Fruit fly (Drosophila melanogaster) whole organism, embryonic: Measurements from ENCODE around the gene CG1703.

ENCODE experiments used
- CG10147 ChIP-seq: fragments of 200-800 bp; sonication (Bioruptor generic); optimal IDR thresholded peaks from 2 replicates; lab custom pipeline; 2019; ENCODE audit warnings: missing biosample characterization, mild to moderate bottlenecking, missing genetic modification characterization, moderate library complexity
- CG11247 ChIP-seq: fragments of 200-800 bp; sonication (Bioruptor generic); IDR thresholded peaks from 2 replicates; pipeline ENCODE4 v1.3.6; 2022; ENCODE audit warnings: missing biosample characterization, missing genetic modification characterization
- CG11398 ChIP-seq: fragments of 200-800 bp; sonication (Bioruptor generic); optimal IDR thresholded peaks from 2 replicates; lab custom pipeline; 2016; ENCODE audit warnings: missing biosample characterization, missing genetic modification characterization
- CG11696 ChIP-seq: fragments of 200-800 bp; sonication (Bioruptor generic); IDR thresholded peaks from 2 replicates; pipeline ENCODE4 v1.3.6; 2022; ENCODE audit warnings: missing biosample characterization, missing genetic modification characterization
- CG15011 ChIP-seq: fragments of 200-800 bp; sonication (Bioruptor generic); optimal IDR thresholded peaks from 3 replicates; lab custom pipeline; 2018; ENCODE audit warnings: missing biosample characterization, mild to moderate bottlenecking, missing genetic modification characterization
- CG17612 ChIP-seq: fragments of 200-800 bp; sonication (Bioruptor generic); IDR thresholded peaks from 2 replicates; pipeline ENCODE4 v1.3.6; 2022; ENCODE audit warnings: missing biosample characterization, missing genetic modification characterization
- CG17829 ChIP-seq: fragments of 200-800 bp; optimal IDR thresholded peaks from 2 replicates; lab custom pipeline; 2019; ENCODE audit warnings: missing biosample characterization, mild to moderate bottlenecking, missing genetic modification characterization, moderate library complexity
- CG2116 ChIP-seq: fragments of 200-800 bp; sonication (Bioruptor generic); optimal IDR thresholded peaks from 3 replicates; lab custom pipeline; 2018; ENCODE audit warnings: missing biosample characterization, mild to moderate bottlenecking, missing genetic modification characterization
- CG2199 ChIP-seq: fragments of 200-800 bp; sonication (Bioruptor generic); IDR thresholded peaks from 3 replicates; pipeline ENCODE4 v1.3.6; 2022; ENCODE audit warnings: missing biosample characterization, missing genetic modification characterization
- CG2712 ChIP-seq: fragments of 200-800 bp; optimal IDR thresholded peaks from 3 replicates; lab custom pipeline; 2019; ENCODE audit warnings: missing biosample characterization, mild to moderate bottlenecking, missing genetic modification characterization, moderate library complexity
- CG31224 ChIP-seq: fragments of 200-800 bp; sonication (Bioruptor generic); IDR thresholded peaks from 2 replicates; pipeline ENCODE4 v1.3.6; 2022; ENCODE audit warnings: missing biosample characterization, missing genetic modification characterization
- CG32767 ChIP-seq: fragments of 200-800 bp; sonication (Bioruptor generic); IDR thresholded peaks from 2 replicates; pipeline ENCODE4 v1.3.6; 2022; ENCODE audit warnings: missing biosample characterization, missing genetic modification characterization
- CG4617 ChIP-seq: fragments of 200-800 bp; sonication (Bioruptor generic); optimal IDR thresholded peaks from 3 replicates; lab custom pipeline; 2016; ENCODE audit warnings: missing biosample characterization, missing genetic modification characterization, borderline replicate concordance
- CG4854 ChIP-seq: fragments of 200-800 bp; sonication (Bioruptor generic); optimal IDR thresholded peaks from 2 replicates; lab custom pipeline; 2016; ENCODE audit warnings: missing biosample characterization, missing genetic modification characterization, inconsistent platforms
- CG6175 ChIP-seq: fragments of 200-800 bp; sonication (Bioruptor generic); IDR thresholded peaks from 3 replicates; pipeline ENCODE4 v1.3.6; 2022; ENCODE audit warnings: missing biosample characterization, missing genetic modification characterization
- CG6272 ChIP-seq: fragments of 200-800 bp; sonication (Bioruptor generic); IDR thresholded peaks from 2 replicates; pipeline ENCODE4 v1.3.6; 2022; ENCODE audit warnings: missing biosample characterization, missing genetic modification characterization
- CG8290 ChIP-seq, 3 experiments: fragments of 200-800 bp; sonication (Bioruptor generic); optimal IDR thresholded peaks; 2 replicates each; lab custom pipeline; 2016 to 2019; ENCODE audit warnings: missing biosample characterization in 3 of 3, missing genetic modification characterization in 3 of 3, mild to moderate bottlenecking in 2 of 3, moderate library complexity in 1 of 3
- CG8765 ChIP-seq: fragments of 200-800 bp; sonication (Bioruptor generic); IDR thresholded peaks from 2 replicates; pipeline ENCODE4 v1.3.6; 2022; ENCODE audit warnings: missing biosample characterization, missing genetic modification characterization
- CHES-1-like ChIP-seq: fragments of 200-800 bp; sonication (Bioruptor generic); optimal IDR thresholded peaks from 2 replicates; lab custom pipeline; 2016; ENCODE audit warnings: missing biosample characterization, missing genetic modification characterization
- D ChIP-seq, 2 experiments: fragments of 200-800 bp in 1 of 2; fragments of >200 bp in 1 of 2; sonication (Bioruptor generic) in 1 of 2; optimal IDR thresholded peaks; 2 replicates in 1 of 2; 3 replicates in 1 of 2; lab custom pipeline; 2017; ENCODE audit warnings: mild to moderate bottlenecking in 1 of 2, missing biosample characterization in 1 of 2, missing genetic modification characterization in 1 of 2, missing genetic modification reagents in 1 of 2
- Dbx ChIP-seq: fragments of 200-800 bp; sonication (Bioruptor generic); IDR thresholded peaks from 3 replicates; pipeline ENCODE4 v1.3.6; 2022; ENCODE audit warnings: missing biosample characterization, missing genetic modification characterization
- Lpt ChIP-seq: fragments of >200 bp; optimal IDR thresholded peaks from 2 replicates; lab custom pipeline; 2018; ENCODE audit warnings: missing biosample characterization, missing genetic modification characterization
- Med ChIP-seq: fragments of 200-800 bp; sonication (Bioruptor generic); peaks from one replicate; lab custom pipeline; 2016; ENCODE audit warnings: missing biosample characterization, missing genetic modification characterization, mild to moderate bottlenecking, inconsistent platforms, moderate library complexity
- NC2β ChIP-seq: fragments of 200-800 bp; sonication (Bioruptor generic); optimal IDR thresholded peaks from 2 replicates; lab custom pipeline; 2016; ENCODE audit warnings: missing biosample characterization, missing genetic modification characterization
- Ravus ChIP-seq: fragments of 200-800 bp; sonication (Bioruptor generic); IDR thresholded peaks from 2 replicates; pipeline ENCODE4 v1.3.6; 2022; ENCODE audit warnings: missing biosample characterization, missing genetic modification characterization
- Rx ChIP-seq: fragments of 200-800 bp; sonication (Bioruptor generic); IDR thresholded peaks from 2 replicates; pipeline ENCODE4 v1.3.6; 2022; ENCODE audit warnings: missing biosample characterization, missing genetic modification characterization
- Side ChIP-seq: fragments of 200-800 bp; sonication (Bioruptor generic); optimal IDR thresholded peaks from 2 replicates; lab custom pipeline; 2016; ENCODE audit warnings: missing biosample characterization, missing genetic modification characterization
- Sox102F ChIP-seq: fragments of 200-800 bp; sonication (Bioruptor generic); optimal IDR thresholded peaks from 2 replicates; lab custom pipeline; 2018; ENCODE audit warnings: missing biosample characterization, mild to moderate bottlenecking, missing genetic modification characterization, moderate library complexity
- Sry-δ ChIP-seq: fragments of 200-800 bp; sonication (Bioruptor generic); optimal IDR thresholded peaks from 2 replicates; lab custom pipeline; 2016; ENCODE audit warnings: missing biosample characterization, missing genetic modification characterization
- abd-A ChIP-seq: fragments of 200-800 bp; sonication (Bioruptor generic); optimal IDR thresholded peaks from 3 replicates; lab custom pipeline; 2019; ENCODE audit warnings: missing biosample characterization, mild to moderate bottlenecking, missing genetic modification characterization, moderate library complexity
- al ChIP-seq: fragments of 200-800 bp; sonication (Bioruptor generic); IDR thresholded peaks from 2 replicates; pipeline ENCODE4 v1.3.6; 2022; ENCODE audit warnings: missing biosample characterization, missing genetic modification characterization
- ato ChIP-seq: fragments of 200-800 bp; sonication (Bioruptor generic); IDR thresholded peaks from 2 replicates; pipeline ENCODE4 v1.3.6; 2022; ENCODE audit warnings: missing biosample characterization, missing genetic modification characterization; ENCODE audit not compliant: partially characterized antibody
- az2 ChIP-seq: fragments of 200-800 bp; sonication (Bioruptor generic); optimal IDR thresholded peaks from 3 replicates; lab custom pipeline; 2016; ENCODE audit warnings: missing biosample characterization, missing genetic modification characterization
- fu2 ChIP-seq: fragments of 200-800 bp; sonication (Bioruptor generic); optimal IDR thresholded peaks from 2 replicates; lab custom pipeline; 2016; ENCODE audit warnings: missing biosample characterization, missing genetic modification characterization
- gcm ChIP-seq: fragments of 200-800 bp; sonication (Bioruptor generic); optimal IDR thresholded peaks from 2 replicates; lab custom pipeline; 2019; ENCODE audit warnings: missing biosample characterization, mild to moderate bottlenecking, missing genetic modification characterization, moderate library complexity
- gfzf ChIP-seq: fragments of 200-800 bp; sonication (Bioruptor generic); optimal IDR thresholded peaks from 2 replicates; lab custom pipeline; 2016; ENCODE audit warnings: missing biosample characterization, mild to moderate bottlenecking, missing genetic modification characterization, moderate library complexity
- gsb-n ChIP-seq: fragments of 200-800 bp; sonication (Bioruptor generic); optimal IDR thresholded peaks from 3 replicates; lab custom pipeline; 2018; ENCODE audit warnings: missing biosample characterization, mild to moderate bottlenecking, missing genetic modification characterization
- ind ChIP-seq: fragments of 200-800 bp; sonication (Bioruptor generic); optimal IDR thresholded peaks from 3 replicates; lab custom pipeline; 2016; ENCODE audit warnings: missing biosample characterization, missing genetic modification characterization
- jigr1 ChIP-seq: fragments of 200-800 bp; sonication (Bioruptor generic); IDR thresholded peaks from 3 replicates; pipeline ENCODE4 v1.3.6; 2022; ENCODE audit warnings: missing biosample characterization, missing genetic modification characterization
- prd ChIP-seq, 3 experiments: fragments of >200 bp in 2 of 3; fragments of 200-800 bp in 1 of 3; sonication (Bioruptor generic) in 1 of 3; optimal IDR thresholded peaks in 2 of 3; IDR thresholded peaks in 1 of 3; 2 replicates in 2 of 3; 3 replicates in 1 of 3; pipeline versions ENCODE4 v1.3.6 to Lab custom; 2017 to 2022; ENCODE audit warnings: missing biosample characterization in 1 of 3, missing genetic modification characterization in 1 of 3
- rib ChIP-seq: fragments of 200-800 bp; sonication (Bioruptor generic); IDR thresholded peaks from 2 replicates; pipeline ENCODE4 v1.3.6; 2022; ENCODE audit warnings: missing biosample characterization, missing genetic modification characterization
- scrt ChIP-seq: fragments of 200-800 bp; sonication (Bioruptor generic); optimal IDR thresholded peaks from 2 replicates; lab custom pipeline; 2018; ENCODE audit warnings: missing biosample characterization, mild to moderate bottlenecking, missing genetic modification characterization, moderate library complexity
- seq ChIP-seq: fragments of 200-800 bp; sonication (Bioruptor generic); IDR thresholded peaks from 2 replicates; pipeline ENCODE4 v1.3.6; 2022; ENCODE audit warnings: missing biosample characterization, missing genetic modification characterization
- sug ChIP-seq: fragments of 200-800 bp; optimal IDR thresholded peaks from 2 replicates; lab custom pipeline; 2019; ENCODE audit warnings: missing biosample characterization, mild to moderate bottlenecking, missing genetic modification characterization, moderate library complexity
- twi ChIP-seq: fragments of 200-800 bp; optimal IDR thresholded peaks from 2 replicates; lab custom pipeline; 2019; ENCODE audit warnings: missing biosample characterization, mild to moderate bottlenecking, missing genetic modification characterization, moderate library complexity
- usp ChIP-seq: fragments of >200 bp; optimal IDR thresholded peaks from 2 replicates; lab custom pipeline; 2017; ENCODE audit warnings: missing biosample characterization, missing genetic modification characterization
- z ChIP-seq: fragments of 200-800 bp; sonication (Bioruptor generic); IDR thresholded peaks from 3 replicates; pipeline ENCODE4 v1.3.6; 2022; ENCODE audit warnings: missing biosample characterization, missing genetic modification characterization
- zfh1 ChIP-seq: fragments of 200-800 bp; sonication (Bioruptor generic); IDR thresholded peaks from 3 replicates; pipeline ENCODE4 v1.3.6; 2022; ENCODE audit warnings: missing biosample characterization, missing genetic modification characterization

The CG1703 gene

dm6 chrX:11622649-11623425 is 11.1 kb downstream of the CG1703 start (continued):
- TF ChIP-seq zfh1: peak; percentile 62; the same call in 1 of the 3 replicates
- TF ChIP-seq twi (tag; lab: Kevin White, UChicago): no peak
- peak; percentile 43; the same call in 1 of the 2 replicates for TF ChIP-seq CG6272 (GFP tag; lab: Robert Waterston, UW)
- TF ChIP-seq Sox102F (GFP tag; lab: Kevin White, UChicago): peak; percentile 79
- peak; percentile 58 for TF ChIP-seq az2 (GFP tag; lab: Kevin White, UChicago)
- peak; percentile 54 for TF ChIP-seq CG17829 (tag; lab: Kevin White, UChicago)
- peak; percentile 13; the same call in 1 of the 2 replicates for TF ChIP-seq CG8765 (GFP tag; lab: Robert Waterston, UW)
- peak; percentile 64; the same call in 1 of the 3 replicates for TF ChIP-seq Dbx (GFP tag; lab: Robert Waterston, UW)
- no peak for TF ChIP-seq CG4617 (GFP tag; lab: Kevin White, UChicago)
- TF ChIP-seq prd (optimal IDR thresholded peaks at IDR 0.05; lab: Kevin White, UChicago): no peak
- peak; percentile 83 for TF ChIP-seq prd (GFP tag; IDR thresholded peaks at IDR 0.05; lab: Robert Waterston, UW)
- TF ChIP-seq gcm (GFP tag; lab: Kevin White, UChicago): peak; percentile 42
- no peak for TF ChIP-seq gsb-n
- TF ChIP-seq seq: peak; percentile 78
- 0 out of 2 replicates have a peak, but pooled peaks have one; percentile 31 for TF ChIP-seq CG17612 (GFP tag; lab: Robert Waterston, UW)
- peak; percentile 13 for TF ChIP-seq CG15011 (GFP tag; lab: Kevin White, UChicago)
- TF ChIP-seq NC2β (GFP tag; lab: Kevin White, UChicago): peak; percentile 53
- TF ChIP-seq Sry-δ: peak; percentile 45
- no peak for TF ChIP-seq jigr1 (GFP tag; lab: Robert Waterston, UW)
- 0 out of 3 replicates have a peak, but pooled peaks have one; percentile 50 for TF ChIP-seq CG6175 (GFP tag; lab: Robert Waterston, UW)
- peak; percentile 75 for TF ChIP-seq CG10147
- peak; percentile 60 for TF ChIP-seq CG2712
- TF ChIP-seq rib (GFP tag; lab: Robert Waterston, UW): peak; percentile 68; the same call in 1 of the 2 replicates
- TF ChIP-seq gfzf (GFP tag; lab: Kevin White, UChicago): no peak
- peak; percentile 67 for TF ChIP-seq al (GFP tag; lab: Robert Waterston, UW)
- TF ChIP-seq CG11247: peak; percentile 62
- TF ChIP-seq CHES-1-like (GFP tag; lab: Kevin White, UChicago): peak; percentile 67
- TF ChIP-seq CG4854 (GFP tag; lab: Kevin White, UChicago): peak; percentile 71
- TF ChIP-seq CG11398 (GFP tag; lab: Kevin White, UChicago): peak; percentile 54
- peak; percentile 61 for TF ChIP-seq fu2 (GFP tag; lab: Kevin White, UChicago)
- TF ChIP-seq CG8290 (GFP tag; optimal IDR thresholded peaks at IDR 0.05; lab: Kevin White, UChicago): no peak
- peak in 1 of 2 experiments; percentile 85 for TF ChIP-seq CG8290 (tag; optimal IDR thresholded peaks at IDR 0.05; lab: Kevin White, UChicago)
- no peak for TF ChIP-seq usp (GFP tag; lab: Kevin White, UChicago)
- peak; percentile 49 for TF ChIP-seq sug
- peak; percentile 66 for TF ChIP-seq CG31224
- TF ChIP-seq z (GFP tag; lab: Robert Waterston, UW): no peak
- no peak for TF ChIP-seq Lpt
- no peak for TF ChIP-seq abd-A
- TF ChIP-seq scrt (GFP tag; lab: Kevin White, UChicago): peak; percentile 56
- peak; percentile 72 for TF ChIP-seq ind (GFP tag; lab: Kevin White, UChicago)
- TF ChIP-seq CG2116 (GFP tag; lab: Kevin White, UChicago): peak; percentile 42
- no peak for TF ChIP-seq ato (GFP tag; lab: Robert Waterston, UW)
- peak; percentile 54 for TF ChIP-seq CG32767 (GFP tag; lab: Robert Waterston, UW)
- peak; percentile 74 for TF ChIP-seq CG11696 (GFP tag; lab: Robert Waterston, UW)
- TF ChIP-seq Ravus: no peak; the same call in 1 of the 2 replicates
- no peak for TF ChIP-seq Side (GFP tag; lab: Kevin White, UChicago)
- TF ChIP-seq Rx (GFP tag; lab: Robert Waterston, UW): no peak; the same call in 1 of the 2 replicates
- no peak for TF ChIP-seq CG2199
- TF ChIP-seq Med (GFP tag; lab: Kevin White, UChicago): peak; percentile 97
- TF ChIP-seq D (optimal IDR thresholded peaks at IDR 0.05; lab: Kevin White, UChicago): no peak
- no peak for TF ChIP-seq D (GFP tag; optimal IDR thresholded peaks at IDR 0.05; lab: Kevin White, UChicago)
